Worm (Caenorhabditis elegans) whole organism, young adult: ENCODE data around the gene srv-3.

ENCODE experiments used
- B0336.3 ChIP-seq: fragments of 200-800 bp; sonication (Bioruptor generic); IDR thresholded peaks from 2 replicates; pipeline ENCODE4 v1.3.6; 2022; ENCODE audit warnings: missing genetic modification characterization, missing compliant biosample characterization
- F23B12.7 ChIP-seq: sonication (generic microtip); optimal IDR thresholded peaks from 2 replicates; lab custom pipeline; 2017; ENCODE audit warnings: missing genetic modification characterization, mild to moderate bottlenecking, missing compliant biosample characterization, antibody characterized with exemption, moderate library complexity; ENCODE audit not compliant: insufficient read depth
- K12H6.12 ChIP-seq: fragments of 200-800 bp; sonication (Bioruptor generic); optimal IDR thresholded peaks from 2 replicates; lab custom pipeline; 2018; ENCODE audit warnings: mild to moderate bottlenecking, missing genetic modification characterization, missing compliant biosample characterization
- Y67H2A.10 ChIP-seq: fragments of 200-800 bp; sonication (Bioruptor generic); conservative IDR thresholded peaks from 2 replicates; pipeline ENCODE4 v1.3.6; 2022; ENCODE audit warnings: missing genetic modification reagents, missing genetic modification characterization, missing compliant biosample characterization
- Y95B8A.8 ChIP-seq: fragments of 200-800 bp; sonication (Bioruptor generic); IDR thresholded peaks from 2 replicates; pipeline ENCODE4 v1.3.6; 2022; ENCODE audit warnings: missing genetic modification reagents, missing genetic modification characterization, missing compliant biosample characterization
- atf-7 ChIP-seq: sonication (generic microtip); optimal IDR thresholded peaks from 2 replicates; lab custom pipeline; 2017; ENCODE audit warnings: mild to moderate bottlenecking, missing genetic modification characterization, missing compliant biosample characterization
- athp-1 ChIP-seq: sonication (generic microtip); optimal IDR thresholded peaks from 2 replicates; lab custom pipeline; 2017; ENCODE audit warnings: mild to moderate bottlenecking, missing genetic modification characterization, missing compliant biosample characterization
- attf-5 ChIP-seq: fragments of 200-800 bp; sonication (Bioruptor generic); optimal IDR thresholded peaks from 2 replicates; lab custom pipeline; 2018; ENCODE audit warnings: mild to moderate bottlenecking, missing genetic modification characterization, missing compliant biosample characterization
- bed-2 ChIP-seq: fragments of 200-800 bp; sonication (Bioruptor generic); IDR thresholded peaks from 2 replicates; pipeline ENCODE4 v1.3.6; 2022; ENCODE audit warnings: missing genetic modification reagents, missing genetic modification characterization, missing compliant biosample characterization
- ceh-100 ChIP-seq: fragments of 200-800 bp; sonication (Bioruptor generic); IDR thresholded peaks from 2 replicates; pipeline ENCODE4 v1.3.6; 2022; ENCODE audit warnings: missing genetic modification reagents, missing genetic modification characterization, missing compliant biosample characterization
- ceh-58 ChIP-seq: fragments of 200-800 bp; sonication (Bioruptor generic); IDR thresholded peaks from 2 replicates; pipeline ENCODE4 v1.3.6; 2022; ENCODE audit warnings: missing genetic modification characterization, missing compliant biosample characterization
- ceh-91 ChIP-seq: fragments of 200-800 bp; sonication (Bioruptor generic); IDR thresholded peaks from 2 replicates; pipeline ENCODE4 v1.3.6; 2022; ENCODE audit warnings: missing genetic modification reagents, missing genetic modification characterization, missing compliant biosample characterization
- dox-1 ChIP-seq: fragments of 200-800 bp; sonication (Bioruptor generic); IDR thresholded peaks from 2 replicates; pipeline ENCODE4 v1.3.6; 2022; ENCODE audit warnings: missing genetic modification reagents, missing genetic modification characterization, missing compliant biosample characterization
- dpl-1 ChIP-seq: fragments of 150-350 bp; optimal IDR thresholded peaks from 2 replicates; lab custom pipeline; 2014; ENCODE audit warnings: missing biosample characterization, missing genetic modification reagents, missing genetic modification characterization
- egl-44 ChIP-seq: fragments of 200-800 bp; sonication (Bioruptor generic); IDR thresholded peaks from 2 replicates; pipeline ENCODE4 v1.3.6; 2022; ENCODE audit warnings: missing genetic modification reagents, missing genetic modification characterization, missing compliant biosample characterization
- egrh-3 ChIP-seq: fragments of 200-800 bp; sonication (Bioruptor generic); IDR thresholded peaks from 2 replicates; pipeline ENCODE4 v1.3.6; 2022; ENCODE audit warnings: missing genetic modification reagents, missing genetic modification characterization, missing compliant biosample characterization
- lag-1 ChIP-seq: fragments of 200-800 bp; sonication (Bioruptor generic); IDR thresholded peaks from 2 replicates; pipeline ENCODE4 v1.3.6; 2022; ENCODE audit warnings: missing genetic modification reagents, missing genetic modification characterization, missing compliant biosample characterization
- lsy-27 ChIP-seq: sonication (generic microtip); optimal IDR thresholded peaks from 2 replicates; lab custom pipeline; 2017; ENCODE audit warnings: missing genetic modification characterization, mild to moderate bottlenecking, missing compliant biosample characterization, antibody characterized with exemption, missing genotype, borderline replicate concordance; ENCODE audit not compliant: insufficient read depth
- madf-10 ChIP-seq: sonication (generic microtip); optimal IDR thresholded peaks from 2 replicates; lab custom pipeline; 2016; ENCODE audit warnings: mild to moderate bottlenecking, missing genetic modification characterization, missing compliant biosample characterization
- madf-6 ChIP-seq: fragments of 200-800 bp; sonication (Bioruptor generic); IDR thresholded peaks from 2 replicates; pipeline ENCODE4 v1.3.6; 2022; ENCODE audit warnings: missing genetic modification reagents, missing genetic modification characterization, missing compliant biosample characterization
- mxl-1 ChIP-seq: sonication (generic microtip); optimal IDR thresholded peaks from 2 replicates; lab custom pipeline; 2016; ENCODE audit warnings: missing genetic modification characterization, missing compliant biosample characterization
- nfyb-1 ChIP-seq: fragments of 200-800 bp; sonication (Bioruptor generic); IDR thresholded peaks from 2 replicates; pipeline ENCODE4 v1.3.6; 2022; ENCODE audit warnings: missing genetic modification reagents, missing genetic modification characterization, missing compliant biosample characterization
- nhr-80 ChIP-seq: sonication (generic microtip); optimal IDR thresholded peaks from 2 replicates; lab custom pipeline; 2016; ENCODE audit warnings: missing genetic modification characterization, missing compliant biosample characterization
- pha-4 ChIP-seq: fragments of 150-350 bp; sonication (generic microtip); optimal IDR thresholded peaks from 2 replicates; lab custom pipeline; 2014; ENCODE audit warnings: missing biosample characterization, missing genetic modification reagents, missing genetic modification characterization
- rec-8 ChIP-seq, 2 experiments: sonication (generic microtip); optimal IDR thresholded peaks; 2 replicates each; lab custom pipeline; 2016; ENCODE audit warnings: mild to moderate bottlenecking in 2 of 2, missing genetic modification characterization in 2 of 2, missing genetic modification reagents in 2 of 2, missing genotype in 2 of 2, missing biosample characterization in 1 of 2, missing compliant biosample characterization in 1 of 2, moderate library complexity in 1 of 2
- repo-1 ChIP-seq: sonication (generic microtip); optimal IDR thresholded peaks from 2 replicates; lab custom pipeline; 2017; ENCODE audit warnings: mild to moderate bottlenecking, missing genetic modification characterization, missing compliant biosample characterization
- rpc-1 ChIP-seq, 2 experiments: fragments of 150-350 bp in 1 of 2; sonication (generic microtip) in 1 of 2; optimal IDR thresholded peaks; 2 replicates each; lab custom pipeline; 2014 to 2018; ENCODE audit warnings: missing biosample characterization in 1 of 2, missing genetic modification characterization in 1 of 2, missing genetic modification reagents in 1 of 2, missing genotype in 1 of 2
- somi-1 ChIP-seq: fragments of 200-800 bp; sonication (Bioruptor generic); optimal IDR thresholded peaks from 2 replicates; lab custom pipeline; 2018; ENCODE audit warnings: mild to moderate bottlenecking, missing genetic modification characterization, missing compliant biosample characterization
- sptf-2 ChIP-seq: fragments of 200-800 bp; sonication (Bioruptor generic); optimal IDR thresholded peaks from 2 replicates; lab custom pipeline; 2018; ENCODE audit warnings: mild to moderate bottlenecking, missing genetic modification characterization, missing compliant biosample characterization
- tbp1 ChIP-seq: fragments of 200-800 bp; sonication (Bioruptor generic); optimal IDR thresholded peaks from 2 replicates; lab custom pipeline; 2018; ENCODE audit warnings: mild to moderate bottlenecking, missing genetic modification characterization, missing compliant biosample characterization
- tlf-1 ChIP-seq: fragments of 200-800 bp; sonication (Bioruptor generic); optimal IDR thresholded peaks from 2 replicates; lab custom pipeline; 2018; ENCODE audit warnings: mild to moderate bottlenecking, missing genetic modification characterization, missing compliant biosample characterization
- xnd-1 ChIP-seq: sonication (generic microtip); optimal IDR thresholded peaks from 2 replicates; lab custom pipeline; 2016; ENCODE audit warnings: missing genotype, missing genetic modification reagents, missing genetic modification characterization, missing compliant biosample characterization
- zfh-2 ChIP-seq: fragments of 200-800 bp; sonication (Bioruptor generic); conservative IDR thresholded peaks from 2 replicates; pipeline ENCODE4 v1.3.6; 2022; ENCODE audit warnings: missing genetic modification reagents, missing genetic modification characterization, missing compliant biosample characterization
- ztf-26 ChIP-seq: sonication (generic microtip); optimal IDR thresholded peaks from 2 replicates; lab custom pipeline; 2017; ENCODE audit warnings: missing genetic modification characterization, missing compliant biosample characterization
- ztf-3 ChIP-seq: fragments of 200-800 bp; sonication (Bioruptor generic); optimal IDR thresholded peaks from 2 replicates; lab custom pipeline; 2018; ENCODE audit warnings: mild to moderate bottlenecking, missing genetic modification characterization, missing compliant biosample characterization
- ztf-6 ChIP-seq: fragments of 200-800 bp; sonication (Bioruptor generic); IDR thresholded peaks from 2 replicates; pipeline ENCODE4 v1.3.6; 2022; ENCODE audit warnings: missing genetic modification reagents, missing genetic modification characterization, missing compliant biosample characterization

The srv-3 gene

ce11 chrV:19708849-19709248 is at the start of gene srv-3:
srv-3 (minus strand) TSS chrV:19708949.
- no peak for TF ChIP-seq xnd-1 (tag; lab: Kevin White, UChicago)
- no peak for TF ChIP-seq athp-1 (tag; lab: Kevin White, UChicago)
- TF ChIP-seq sptf-2 (GFP tag; lab: Kevin White, UChicago), result no peak
- TF ChIP-seq B0336.3 (GFP tag; lab: Robert Waterston, UW), result no peak
- TF ChIP-seq K12H6.12 (tag; lab: Kevin White, UChicago), result no peak
- TF ChIP-seq ceh-58, result no peak
- no peak for TF ChIP-seq ceh-100 (GFP tag; lab: Robert Waterston, UW)
- no peak for TF ChIP-seq Y95B8A.8 (GFP tag; lab: Robert Waterston, UW)
- TF ChIP-seq Y67H2A.10 (GFP tag; lab: Robert Waterston, UW), result no peak
- TF ChIP-seq pha-4, result no peak
- TF ChIP-seq, all 124 proteins: peak for 0

ce11 chrV:19756253-19756652 is 47.5 kb upstream of the srv-3 start, which contains the start of gene W04E12.9:
W04E12.9 (plus strand) TSS chrV:19756553.
- TF ChIP-seq bed-2, result no peak
- TF ChIP-seq B0336.3 (GFP tag; lab: Robert Waterston, UW), result no peak
- TF ChIP-seq athp-1 (tag; lab: Kevin White, UChicago), result no peak
- TF ChIP-seq egl-44 (GFP tag; lab: Robert Waterston, UW), result no peak
- no peak for TF ChIP-seq dpl-1 (GFP tag; lab: Kevin White, UChicago)
- no peak for TF ChIP-seq attf-5
- TF ChIP-seq, all 124 proteins: peak for 0

ce11 chrV:19755260-19755659 is 46.5 kb upstream of the srv-3 start, which contains the start of gene clec-50:
clec-50 (minus strand) TSS chrV:19755368.
- TF ChIP-seq rec-8 (tag; optimal IDR thresholded peaks at IDR 0.05; lab: Kevin White, UChicago) (no peak), dox-1 (GFP tag; lab: Robert Waterston, UW) (peak; percentile 49), mxl-1 (no peak), nhr-80 (tag; lab: Kevin White, UChicago) (peak; percentile 95)
- TF ChIP-seq, all 124 proteins: peak for 2

ce11 chrV:19754331-19754730 is 45.6 kb upstream of the srv-3 start:
- TF ChIP-seq nhr-80 (tag; lab: Kevin White, UChicago) (peak; percentile 32), mxl-1 (no peak)

ce11 chrV:19752879-19753278 is 44.1 kb upstream of the srv-3 start:
- peak; percentile 71; the same call in 1 of the 2 replicates for TF ChIP-seq zfh-2 (GFP tag; lab: Robert Waterston, UW)
- TF ChIP-seq ceh-91 (GFP tag; lab: Robert Waterston, UW), result no peak

- TF ChIP-seq nhr-80 (tag; lab: Kevin White, UChicago) (peak; percentile 72), tlf-1 (GFP tag; lab: Kevin White, UChicago) (no peak), ceh-100 (GFP tag; lab: Robert Waterston, UW) (no peak), ztf-26 (no peak)
Measured at ce11 chrV:19751124-19751523, 42.4 kb upstream of the srv-3 start, which contains the start of gene clec-49. clec-49 (minus strand) TSS chrV:19751226.

- TF ChIP-seq nfyb-1 (GFP tag; lab: Robert Waterston, UW), result no peak
- no peak for TF ChIP-seq ztf-6 (GFP tag; lab: Robert Waterston, UW)
- no peak for TF ChIP-seq madf-10 (tag; lab: Kevin White, UChicago)
- no peak for TF ChIP-seq lsy-27 (tag; lab: Kevin White, UChicago)
- no peak; the same call in 1 of the 2 replicates for TF ChIP-seq egrh-3 (GFP tag; lab: Robert Waterston, UW)
- no peak for TF ChIP-seq repo-1 (tag; lab: Kevin White, UChicago)
- TF ChIP-seq atf-7 (tag; lab: Kevin White, UChicago), result no peak
- no peak for TF ChIP-seq F23B12.7 (tag; lab: Kevin White, UChicago)
- TF ChIP-seq lag-1 (GFP tag; lab: Robert Waterston, UW), result no peak
- no peak for TF ChIP-seq tbp1
- no peak for TF ChIP-seq ztf-3
- TF ChIP-seq ceh-91 (GFP tag; lab: Robert Waterston, UW), result no peak
- no peak for TF ChIP-seq rpc-1 (optimal IDR thresholded peaks at IDR 0.05; lab: Kevin White, UChicago)
- TF ChIP-seq rpc-1 (tag; optimal IDR thresholded peaks at IDR 0.05; lab: Kevin White, UChicago), result no peak
- TF ChIP-seq madf-6 (GFP tag; lab: Robert Waterston, UW), result no peak
- no peak for TF ChIP-seq somi-1 (GFP tag; lab: Kevin White, UChicago)
Measured at ce11 chrV:19747144-19747543, 38.4 kb upstream of the srv-3 start.
